Comparison of ENCODE assay signal across 2 fruit fly cellular contexts in the genomic region with DNA sequence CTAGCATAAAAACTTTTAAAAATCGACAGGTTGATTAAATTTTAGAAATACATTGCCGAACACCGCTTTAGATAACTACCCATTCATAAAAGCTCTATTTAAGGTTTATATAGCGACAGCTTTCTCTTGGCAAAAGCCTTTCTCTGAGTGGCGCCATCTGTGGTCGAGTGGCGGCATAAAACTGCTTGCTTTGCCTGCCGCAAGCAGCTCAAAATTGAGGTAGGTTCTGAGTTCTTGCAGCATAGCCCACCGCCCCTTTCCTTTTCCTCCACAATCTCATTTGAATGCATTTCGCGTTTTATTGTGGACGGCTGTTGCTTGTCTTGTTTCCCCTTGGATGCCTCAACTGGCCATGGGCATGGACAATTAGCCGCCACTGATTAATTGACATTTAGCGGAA.
A peak's percentile ranks its signal among the peaks of the same experiment; 100 is the strongest.
TF ChIP-seq lines count a peak whose summit lies in the region.

No protein-coding gene starts in this region.

TF ChIP-seq in whole organism, embryonic, 481 proteins besides CTCF, POLR2A, EP300 and RAD21 (continued from another document and continues in another):
- TF ChIP-seq CG6654 (GFP tag; optimal IDR thresholded peaks at IDR 0.05; lab: Kevin White, UChicago) (no peak), Tbp (GFP tag; optimal IDR thresholded peaks at IDR 0.05; lab: Kevin White, UChicago) (no peak), chinmo (GFP tag; IDR thresholded peaks at IDR 0.05; lab: Robert Waterston, UW; ENCODE audit: partially characterized antibody) (no peak), CG30020 (tag; optimal IDR thresholded peaks at IDR 0.05; lab: Kevin White, UChicago) (no peak), Oaz (GFP tag; IDR thresholded peaks at IDR 0.05; lab: Robert Waterston, UW) (peak; percentile 56), aop (GFP tag; IDR thresholded peaks at IDR 0.05; lab: Robert Waterston, UW) (no peak), CG12769 (tag; optimal IDR thresholded peaks at IDR 0.05; lab: Kevin White, UChicago) (peak; percentile 56), pzg (GFP tag; optimal IDR thresholded peaks at IDR 0.05; lab: Kevin White, UChicago) (no peak), sisA (GFP tag; IDR thresholded peaks at IDR 0.05; lab: Robert Waterston, UW) (no peak), Eip74EF (GFP tag; optimal IDR thresholded peaks at IDR 0.05; lab: Kevin White, UChicago) (peak in 1 of 2 experiments; percentile 14), CG16779 (GFP tag; IDR thresholded peaks at IDR 0.05; lab: Robert Waterston, UW) (no peak), lola (GFP tag; optimal IDR thresholded peaks at IDR 0.05; lab: Kevin White, UChicago) (peak in 1 of 3 experiments; percentile 12), Mad (GFP tag; optimal IDR thresholded peaks at IDR 0.05; lab: Kevin White, UChicago) (peak; percentile 70), cad (GFP tag; optimal IDR thresholded peaks at IDR 0.05; lab: Kevin White, UChicago) (no peak), phol (tag; optimal IDR thresholded peaks at IDR 0.05; lab: Kevin White, UChicago) (peak; percentile 13), CG14667 (GFP tag; IDR thresholded peaks at IDR 0.05; lab: Robert Waterston, UW) (peak; percentile 48), tll (GFP tag; optimal IDR thresholded peaks at IDR 0.05; lab: Kevin White, UChicago) (no peak), CG14014 (GFP tag; IDR thresholded peaks at IDR 0.05; lab: Robert Waterston, UW) (peak; percentile 51; the same call in 1 of the 2 replicates), corto (GFP tag; optimal IDR thresholded peaks at IDR 0.05; lab: Kevin White, UChicago) (no peak), jing (GFP tag; optimal IDR thresholded peaks at IDR 0.05; lab: Kevin White, UChicago) (peak; percentile 51), MBD-R2 (GFP tag; IDR thresholded peaks at IDR 0.05; lab: Robert Waterston, UW) (peak; percentile 24; the same call in 1 of the 2 replicates), Asciz (GFP tag; optimal IDR thresholded peaks at IDR 0.05; lab: Kevin White, UChicago) (peak; percentile 47), Fer3 (tag; optimal IDR thresholded peaks at IDR 0.05; lab: Kevin White, UChicago) (no peak), lov (optimal IDR thresholded peaks at IDR 0.05; lab: Kevin White, UChicago) (no peak), lov (GFP tag; IDR thresholded peaks at IDR 0.05; lab: Robert Waterston, UW) (peak; percentile 51; the same call in 1 of the 3 replicates), Dll (GFP tag; IDR thresholded peaks at IDR 0.05; lab: Robert Waterston, UW; ENCODE audit: partially characterized antibody) (no peak), hbn (GFP tag; IDR thresholded peaks at IDR 0.05; lab: Robert Waterston, UW; ENCODE audit: partially characterized antibody) (no peak), sens-2 (GFP tag; IDR thresholded peaks at IDR 0.05; lab: Robert Waterston, UW) (peak; percentile 73), maf-S (GFP tag; optimal IDR thresholded peaks at IDR 0.05; lab: Kevin White, UChicago) (peak; percentile 40), CG11085 (GFP tag; IDR thresholded peaks at IDR 0.05; lab: Robert Waterston, UW) (no peak), CG4328 (GFP tag; optimal IDR thresholded peaks at IDR 0.05; lab: Kevin White, UChicago) (no peak), knrl (GFP tag; IDR thresholded peaks at IDR 0.05; lab: Robert Waterston, UW; ENCODE audit: partially characterized antibody) (no peak; the same call in 2 of the 3 replicates), pnt (GFP tag; optimal IDR thresholded peaks at IDR 0.05; lab: Kevin White, UChicago) (no peak), zfh2 (GFP tag; optimal IDR thresholded peaks at IDR 0.05; lab: Kevin White, UChicago) (peak; percentile 25), CG5953 (GFP tag; IDR thresholded peaks at IDR 0.05; lab: Robert Waterston, UW) (peak; percentile 56), Doc3 (GFP tag; IDR thresholded peaks at IDR 0.05; lab: Robert Waterston, UW; ENCODE audit: partially characterized antibody) (no peak), D19B (GFP tag; optimal IDR thresholded peaks at IDR 0.05; lab: Kevin White, UChicago) (no peak), CG18262 (tag; optimal IDR thresholded peaks at IDR 0.05; lab: Kevin White, UChicago) (no peak), CG7786 (GFP tag; optimal IDR thresholded peaks at IDR 0.05; lab: Kevin White, UChicago) (peak; percentile 46), slp2 (GFP tag; optimal IDR thresholded peaks at IDR 0.05; lab: Kevin White, UChicago) (no peak), fd3F (GFP tag; optimal IDR thresholded peaks at IDR 0.05; lab: Kevin White, UChicago) (peak; percentile 24), oc (tag; optimal IDR thresholded peaks at IDR 0.05; lab: Kevin White, UChicago) (peak; percentile 41), exex (tag; optimal IDR thresholded peaks at IDR 0.05; lab: Kevin White, UChicago) (no peak), Dek (tag; optimal IDR thresholded peaks at IDR 0.05; lab: Kevin White, UChicago) (peak; percentile 43), Hr78 (GFP tag; optimal IDR thresholded peaks at IDR 0.05; lab: Kevin White, UChicago) (no peak), gcm (GFP tag; optimal IDR thresholded peaks at IDR 0.05; lab: Kevin White, UChicago) (peak; percentile 16), CG8359 (GFP tag; optimal IDR thresholded peaks at IDR 0.05; lab: Kevin White, UChicago; ENCODE audit: borderline replicate concordance) (no peak), hb (GFP tag; IDR thresholded peaks at IDR 0.05; lab: Robert Waterston, UW; ENCODE audit: partially characterized antibody) (no peak), Hr51 (GFP tag; optimal IDR thresholded peaks at IDR 0.05; lab: Kevin White, UChicago) (peak; percentile 44 to 48), CG11456 (GFP tag; IDR thresholded peaks at IDR 0.05; lab: Robert Waterston, UW) (peak; percentile 81), dati (GFP tag; IDR thresholded peaks at IDR 0.05; lab: Robert Waterston, UW) (no peak), CG4707 (GFP tag; optimal IDR thresholded peaks at IDR 0.05; lab: Kevin White, UChicago) (peak; percentile 56), Optix (GFP tag; IDR thresholded peaks at IDR 0.05; lab: Robert Waterston, UW) (peak; percentile 71), gt (GFP tag; IDR thresholded peaks at IDR 0.05; lab: Robert Waterston, UW) (no peak), HLHmδ (GFP tag; optimal IDR thresholded peaks at IDR 0.05; lab: Kevin White, UChicago) (no peak), Stat92E (GFP tag; optimal IDR thresholded peaks at IDR 0.05; lab: Kevin White, UChicago) (no peak), Usf (GFP tag; optimal IDR thresholded peaks at IDR 0.05; lab: Kevin White, UChicago) (peak; percentile 18), CG31365 (tag; optimal IDR thresholded peaks at IDR 0.05; lab: Kevin White, UChicago) (peak; percentile 96), Atf3 (GFP tag; optimal IDR thresholded peaks at IDR 0.05; lab: Kevin White, UChicago) (peak; percentile 72), CG16815 (GFP tag; optimal IDR thresholded peaks at IDR 0.05; lab: Kevin White, UChicago) (peak; percentile 49), Kr (GFP tag; optimal IDR thresholded peaks at IDR 0.05; lab: Kevin White, UChicago) (no peak), CG11504 (tag; optimal IDR thresholded peaks at IDR 0.05; lab: Kevin White, UChicago) (peak; percentile 14), cas (GFP tag; IDR thresholded peaks at IDR 0.05; lab: Robert Waterston, UW) (no peak)

TF ChIP-seq in whole organism, prepupa, 60 proteins besides CTCF, POLR2A, EP300 and RAD21 (continued from another document):
- no peak for TF ChIP-seq Sox15 (GFP tag; optimal IDR thresholded peaks at IDR 0.05; lab: Kevin White, UChicago)
- TF ChIP-seq vri (GFP tag; optimal IDR thresholded peaks at IDR 0.05; lab: Kevin White, UChicago) = peak; percentile 56
- no peak for TF ChIP-seq CG8319 (GFP tag; optimal IDR thresholded peaks at IDR 0.05; lab: Kevin White, UChicago)
- peak; percentile 18 for TF ChIP-seq acj6 (GFP tag; optimal IDR thresholded peaks at IDR 0.05; lab: Kevin White, UChicago)
- TF ChIP-seq CG9139 (GFP tag; optimal IDR thresholded peaks at IDR 0.05; lab: Kevin White, UChicago) = no peak
- peak; percentile 2 for TF ChIP-seq Ets21C (GFP tag; optimal IDR thresholded peaks at IDR 0.05; lab: Kevin White, UChicago)
- peak; percentile 32 for TF ChIP-seq Sox14 (GFP tag; optimal IDR thresholded peaks at IDR 0.05; lab: Kevin White, UChicago)
- TF ChIP-seq Eip78C (GFP tag; lab: Kevin White, UChicago) = peak; percentile 82
- TF ChIP-seq CG3032 (tag; optimal IDR thresholded peaks at IDR 0.05; lab: Kevin White, UChicago) = no peak
- TF ChIP-seq topi (GFP tag; optimal IDR thresholded peaks at IDR 0.05; lab: Kevin White, UChicago) = no peak
- no peak for TF ChIP-seq CG11762 (GFP tag; optimal IDR thresholded peaks at IDR 0.05; lab: Kevin White, UChicago; ENCODE audit: insufficient read depth)
- TF ChIP-seq fd59A (GFP tag; optimal IDR thresholded peaks at IDR 0.05; lab: Kevin White, UChicago) = peak; percentile 14
- TF ChIP-seq Lpt (GFP tag; optimal IDR thresholded peaks at IDR 0.05; lab: Kevin White, UChicago) = no peak
- no peak for TF ChIP-seq achi (GFP tag; optimal IDR thresholded peaks at IDR 0.05; lab: Kevin White, UChicago)
- TF ChIP-seq esn (GFP tag; optimal IDR thresholded peaks at IDR 0.05; lab: Kevin White, UChicago) = peak; percentile 60
- no peak for TF ChIP-seq CG7368 (GFP tag; optimal IDR thresholded peaks at IDR 0.05; lab: Kevin White, UChicago)
- TF ChIP-seq Ets96B (tag; optimal IDR thresholded peaks at IDR 0.05; lab: Kevin White, UChicago) = no peak
- no peak for TF ChIP-seq fkh (GFP tag; optimal IDR thresholded peaks at IDR 0.05; lab: Kevin White, UChicago)
- TF ChIP-seq dsx (GFP tag; optimal IDR thresholded peaks at IDR 0.05; lab: Kevin White, UChicago; ENCODE audit: poor library complexity, severe bottlenecking) = no peak
- TF ChIP-seq CG34406 (GFP tag; optimal IDR thresholded peaks at IDR 0.05; lab: Kevin White, UChicago) = peak; percentile 5
- TF ChIP-seq CG6163 (GFP tag; IDR thresholded peaks at IDR 0.05; lab: Robert Waterston, UW) = peak; percentile 35; the same call in 1 of the 3 replicates
- TF ChIP-seq CG6792 (GFP tag; optimal IDR thresholded peaks at IDR 0.05; lab: Kevin White, UChicago) = peak; percentile 13
- TF ChIP-seq CG10631 (GFP tag; optimal IDR thresholded peaks at IDR 0.05; lab: Kevin White, UChicago) = no peak
- TF ChIP-seq CG8632 (GFP tag; optimal IDR thresholded peaks at IDR 0.05; lab: Kevin White, UChicago) = no peak
- TF ChIP-seq eg (GFP tag; IDR thresholded peaks at IDR 0.05; lab: Robert Waterston, UW) = 0 out of 3 replicates have a peak, but pooled peaks have one; percentile 10
- TF ChIP-seq CG10669 (GFP tag; optimal IDR thresholded peaks at IDR 0.05; lab: Kevin White, UChicago) = no peak
- no peak for TF ChIP-seq CG11902 (GFP tag; optimal IDR thresholded peaks at IDR 0.05; lab: Kevin White, UChicago)
- no peak for TF ChIP-seq CG11294 (GFP tag; IDR thresholded peaks at IDR 0.05; lab: Robert Waterston, UW)
- peak; percentile 61 for TF ChIP-seq Met (GFP tag; optimal IDR thresholded peaks at IDR 0.05; lab: Kevin White, UChicago)
- no peak for TF ChIP-seq Eip93F (GFP tag; optimal IDR thresholded peaks at IDR 0.05; lab: Kevin White, UChicago)
- no peak for TF ChIP-seq CG6276 (GFP tag; optimal IDR thresholded peaks at IDR 0.05; lab: Kevin White, UChicago)
- TF ChIP-seq lz (GFP tag; optimal IDR thresholded peaks at IDR 0.05; lab: Kevin White, UChicago) = peak; percentile 61
- peak; percentile 49 for TF ChIP-seq Sox102F (GFP tag; optimal IDR thresholded peaks at IDR 0.05; lab: Kevin White, UChicago)
- peak; percentile 56 for TF ChIP-seq pdm3 (GFP tag; optimal IDR thresholded peaks at IDR 0.05; lab: Kevin White, UChicago)
- TF ChIP-seq CG8119 (GFP tag; IDR thresholded peaks at IDR 0.05; lab: Robert Waterston, UW) = no peak
- TF ChIP-seq Hr38 (GFP tag; optimal IDR thresholded peaks at IDR 0.05; lab: Kevin White, UChicago) = no peak
- TF ChIP-seq CG4318 (GFP tag; optimal IDR thresholded peaks at IDR 0.05; lab: Kevin White, UChicago) = no peak
- TF ChIP-seq dac (GFP tag; optimal IDR thresholded peaks at IDR 0.05; lab: Kevin White, UChicago) = peak; percentile 36
TF ChIP-seq in whole organism, prepupa: peak in this region for 27.
